Fruit fly (Drosophila melanogaster): ENCODE data around the gene CG7420.

DNA sequence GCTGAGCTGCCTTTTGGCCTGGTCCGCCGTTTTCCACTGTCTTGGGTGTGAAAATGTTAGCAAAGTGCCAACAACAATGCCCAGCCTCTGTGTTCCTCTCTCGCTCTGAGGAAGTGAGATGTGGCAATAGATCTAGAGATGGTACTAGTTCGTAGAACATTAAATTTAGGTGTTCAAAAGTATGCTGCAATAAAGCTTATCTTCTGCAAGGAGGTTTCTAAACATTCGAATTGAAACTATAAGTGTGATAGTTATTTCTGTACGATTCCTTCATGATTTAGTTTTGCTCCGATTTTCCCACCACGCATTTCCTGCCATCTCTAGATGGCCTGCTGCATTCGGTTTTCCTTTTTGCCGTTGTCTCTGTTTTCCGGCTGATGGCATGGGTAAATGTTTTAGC is 24.2 kb downstream of the CG7420 start:
- no peak for TF ChIP-seq CG8478 (optimal IDR thresholded peaks at IDR 0.05)
- no peak for TF ChIP-seq CTCF (optimal IDR thresholded peaks at IDR 0.05)
